Worm (Caenorhabditis elegans): ENCODE measurements around the gene F43H9.3.
A peak's percentile ranks its signal among the peaks of the same experiment; 100 is the strongest.

F43H9.3 gene

ce11 chrV:8013901-8014388, 10.8 kb downstream of the F43H9.3 start, which contains the start of gene Y97E10AR.6:
Y97E10AR.6 (minus strand) TSS chrV:8013951.
- no peak for TF ChIP-seq ceh-82 (tag; optimal IDR thresholded peaks at IDR 0.05)
- TF ChIP-seq fos-1 (tag; optimal IDR thresholded peaks at IDR 0.05) = peak; percentile 19
- peak; percentile 70 for TF ChIP-seq unc-55 (GFP tag; optimal IDR thresholded peaks at IDR 0.05)
- no peak for TF ChIP-seq sma-9 (GFP tag; optimal IDR thresholded peaks at IDR 0.05)
- TF ChIP-seq sma-9 (tag; optimal IDR thresholded peaks at IDR 0.05) = no peak
- no peak for TF ChIP-seq crh-2 (tag; optimal IDR thresholded peaks at IDR 0.05)
- peak; percentile 74 for TF ChIP-seq nhr-129 (tag; optimal IDR thresholded peaks at IDR 0.05)
- TF ChIP-seq snpc-4 (tag; optimal IDR thresholded peaks at IDR 0.05) = no peak
- peak; percentile 78 for TF ChIP-seq C34F6.9 (tag; optimal IDR thresholded peaks at IDR 0.05)
- TF ChIP-seq lsy-2 (tag; optimal IDR thresholded peaks at IDR 0.05) = peak in 1 of 2 experiments; percentile 44
- TF ChIP-seq mbf-1 (tag; optimal IDR thresholded peaks at IDR 0.05) = no peak

- TF ChIP-seq mbf-1 (tag; optimal IDR thresholded peaks at IDR 0.05) = no peak
- no peak for TF ChIP-seq nhr-6 (tag; optimal IDR thresholded peaks at IDR 0.05)
- no peak for TF ChIP-seq zag-1 (tag; optimal IDR thresholded peaks at IDR 0.05)
- TF ChIP-seq alr-1 (tag; optimal IDR thresholded peaks at IDR 0.05) = no peak
- TF ChIP-seq nhr-11 (tag; optimal IDR thresholded peaks at IDR 0.05) = no peak
- no peak for TF ChIP-seq ZK546.5 (tag; optimal IDR thresholded peaks at IDR 0.05)
Measured at ce11 chrV:8012032-8012431, 12.7 kb downstream of the F43H9.3 start, which contains the start of gene rpb-9. rpb-9 (minus strand) TSS chrV:8012345.

- no peak for TF ChIP-seq ceh-16 (tag; optimal IDR thresholded peaks at IDR 0.05)
- TF ChIP-seq crh-2 (tag; optimal IDR thresholded peaks at IDR 0.05) = no peak
- TF ChIP-seq sma-3 (GFP tag; optimal IDR thresholded peaks at IDR 0.05) = no peak
- no peak for TF ChIP-seq unc-39 (tag; optimal IDR thresholded peaks at IDR 0.05)
- TF ChIP-seq sma-9 (GFP tag; optimal IDR thresholded peaks at IDR 0.05) = no peak
- TF ChIP-seq sma-9 (tag; optimal IDR thresholded peaks at IDR 0.05) = no peak
- TF ChIP-seq ZK546.5 (tag; optimal IDR thresholded peaks at IDR 0.05) = no peak
- no peak for TF ChIP-seq ztf-4 (tag; optimal IDR thresholded peaks at IDR 0.05)
- TF ChIP-seq nhr-237 (tag; optimal IDR thresholded peaks at IDR 0.05) = no peak
- no peak for TF ChIP-seq nhr-11 (tag; optimal IDR thresholded peaks at IDR 0.05)
- TF ChIP-seq nhr-10 (tag; optimal IDR thresholded peaks at IDR 0.05) = no peak
- TF ChIP-seq alr-1 (tag; optimal IDR thresholded peaks at IDR 0.05) = no peak
Measured at ce11 chrV:8010846-8011245, 13.9 kb downstream of the F43H9.3 start, which contains the start of gene lmtr-2. lmtr-2 (minus strand) TSS chrV:8011106.

ce11 chrV:8010103-8010502, 14.6 kb downstream of the F43H9.3 start, which contains the start of gene Y97E10AR.4:
Y97E10AR.4 (minus strand) TSS chrV:8010233.
- TF ChIP-seq elt-3 (tag; optimal IDR thresholded peaks at IDR 0.05) (no peak), ama-1 (optimal IDR thresholded peaks at IDR 0.05) (no peak), gmeb-1 (tag; optimal IDR thresholded peaks at IDR 0.05) (no peak), zag-1 (tag; optimal IDR thresholded peaks at IDR 0.05) (no peak), nhr-21 (tag; optimal IDR thresholded peaks at IDR 0.05) (no peak), nhr-77 (tag; optimal IDR thresholded peaks at IDR 0.05) (no peak)

- no peak for TF ChIP-seq fos-1 (tag; optimal IDR thresholded peaks at IDR 0.05)
- TF ChIP-seq Y55F3AM.14 (GFP tag; optimal IDR thresholded peaks at IDR 0.05) = no peak
- TF ChIP-seq C34F6.9 (tag; optimal IDR thresholded peaks at IDR 0.05) = peak; percentile 53
Measured at ce11 chrV:8007460-8008292, 17.1 kb downstream of the F43H9.3 start, which contains the start of gene Y97E10AR.3. Y97E10AR.3 (minus strand) TSS chrV:8007510.

ce11 chrV:8005000-8005399, 19.7 kb downstream of the F43H9.3 start, which contains the start of gene Y97E10AR.8:
Y97E10AR.8 (plus strand) TSS chrV:8005300.
- TF ChIP-seq nhr-237 (tag; optimal IDR thresholded peaks at IDR 0.05) (no peak), unc-55 (GFP tag; optimal IDR thresholded peaks at IDR 0.05) (no peak), R02D3.7 (tag; optimal IDR thresholded peaks at IDR 0.05) (no peak), lsy-2 (tag; optimal IDR thresholded peaks at IDR 0.05) (no peak), lin-11 (tag; optimal IDR thresholded peaks at IDR 0.05) (no peak)
